Worm (Caenorhabditis elegans) whole organism, late embryonic: ENCODE data around the gene C01G10.17.
A peak's percentile ranks its signal among the peaks of the same experiment; 100 is the strongest.

Experiments
- C08G9.2 ChIP-seq: sonication (generic microtip); optimal IDR thresholded peaks from 2 replicates; lab custom pipeline; 2016; ENCODE audit warnings: mild to moderate bottlenecking, missing genetic modification characterization, moderate library complexity, missing compliant biosample characterization
- C38D4.7 ChIP-seq: fragments of 200-800 bp; sonication (Bioruptor generic); optimal IDR thresholded peaks from 2 replicates; lab custom pipeline; 2018; ENCODE audit warnings: mild to moderate bottlenecking, missing genetic modification characterization, moderate library complexity, missing compliant biosample characterization
- K02D7.2 ChIP-seq: sonication (generic microtip); optimal IDR thresholded peaks from 2 replicates; lab custom pipeline; 2017; ENCODE audit warnings: mild to moderate bottlenecking, missing genetic modification characterization, missing compliant biosample characterization
- K09A11.1 ChIP-seq: sonication (generic microtip); optimal IDR thresholded peaks from 2 replicates; lab custom pipeline; 2017; ENCODE audit warnings: antibody characterized with exemption, mild to moderate bottlenecking, missing genetic modification characterization, missing compliant biosample characterization; ENCODE audit not compliant: insufficient read depth
- Y22D7AL.16 ChIP-seq: sonication (generic microtip); optimal IDR thresholded peaks from 2 replicates; lab custom pipeline; 2016; ENCODE audit warnings: missing genetic modification characterization, missing compliant biosample characterization
- ahr-1 ChIP-seq: sonication (generic microtip); optimal IDR thresholded peaks from 2 replicates; lab custom pipeline; 2016; ENCODE audit warnings: missing genetic modification characterization, missing compliant biosample characterization
- ama-1 ChIP-seq: fragments of 150-350 bp; optimal IDR thresholded peaks from 2 replicates; lab custom pipeline; 2014
- ceh-18 ChIP-seq: sonication (generic microtip); optimal IDR thresholded peaks from 2 replicates; lab custom pipeline; 2016; ENCODE audit warnings: missing genetic modification characterization, missing compliant biosample characterization
- ceh-22 ChIP-seq: sonication (generic microtip); optimal IDR thresholded peaks from 2 replicates; lab custom pipeline; 2017; ENCODE audit warnings: missing biosample characterization, missing genetic modification characterization
- ceh-34 ChIP-seq: sonication (generic microtip); optimal IDR thresholded peaks from 2 replicates; lab custom pipeline; 2016; ENCODE audit warnings: mild to moderate bottlenecking, missing genetic modification characterization, missing compliant biosample characterization
- ceh-48 ChIP-seq: sonication (generic microtip); optimal IDR thresholded peaks from 2 replicates; lab custom pipeline; 2016; ENCODE audit warnings: missing genetic modification characterization, inconsistent platforms, missing compliant biosample characterization
- che-1 ChIP-seq: sonication (generic microtip); optimal IDR thresholded peaks from 2 replicates; lab custom pipeline; 2016; ENCODE audit warnings: mild to moderate bottlenecking, missing genetic modification characterization, missing compliant biosample characterization
- elt-2 ChIP-seq: sonication (generic microtip); optimal IDR thresholded peaks from 2 replicates; lab custom pipeline; 2016; ENCODE audit warnings: missing genetic modification reagents, missing genetic modification characterization, missing compliant biosample characterization
- elt-4 ChIP-seq: sonication (generic microtip); optimal IDR thresholded peaks from 2 replicates; lab custom pipeline; 2016; ENCODE audit warnings: missing genetic modification characterization, missing compliant biosample characterization
- ets-4 ChIP-seq: sonication (generic microtip); optimal IDR thresholded peaks from 2 replicates; lab custom pipeline; 2016; ENCODE audit warnings: missing genetic modification characterization, missing compliant biosample characterization
- eyg-1 ChIP-seq: sonication (generic microtip); optimal IDR thresholded peaks from 2 replicates; lab custom pipeline; 2016; ENCODE audit warnings: missing genotype, missing genetic modification characterization, missing compliant biosample characterization
- fax-1 ChIP-seq: sonication (generic microtip); optimal IDR thresholded peaks from 2 replicates; lab custom pipeline; 2016; ENCODE audit warnings: missing genotype, missing genetic modification characterization, missing compliant biosample characterization
- fkh-10 ChIP-seq: fragments of 150-350 bp; optimal IDR thresholded peaks from 2 replicates; lab custom pipeline; 2014; ENCODE audit warnings: missing biosample characterization, missing genetic modification reagents, missing genetic modification characterization
- gmeb-2 ChIP-seq: sonication (generic microtip); optimal IDR thresholded peaks from 2 replicates; lab custom pipeline; 2016; ENCODE audit warnings: missing genetic modification characterization, inconsistent platforms, missing compliant biosample characterization
- hlh-30 ChIP-seq: sonication (generic microtip); optimal IDR thresholded peaks from 2 replicates; lab custom pipeline; 2017; ENCODE audit warnings: antibody characterized with exemption, missing genetic modification characterization, missing compliant biosample characterization; ENCODE audit not compliant: insufficient read depth
- hlh-8 ChIP-seq: sonication (generic microtip); optimal IDR thresholded peaks from 2 replicates; lab custom pipeline; 2016; ENCODE audit warnings: missing genotype, missing genetic modification characterization, missing compliant biosample characterization
- lin-11 ChIP-seq: fragments of 200-800 bp; sonication (Bioruptor generic); optimal IDR thresholded peaks from 2 replicates; lab custom pipeline; 2018; ENCODE audit warnings: mild to moderate bottlenecking, missing genetic modification characterization, missing compliant biosample characterization
- madf-2 ChIP-seq: sonication (generic microtip); optimal IDR thresholded peaks from 2 replicates; lab custom pipeline; 2017; ENCODE audit warnings: missing genetic modification characterization, missing compliant biosample characterization
- nfya-1 ChIP-seq: sonication (generic microtip); optimal IDR thresholded peaks from 2 replicates; lab custom pipeline; 2017; ENCODE audit warnings: missing genetic modification characterization, mild to moderate bottlenecking, missing compliant biosample characterization, antibody characterized with exemption, moderate library complexity
- nhr-11 ChIP-seq: fragments of 150-350 bp; optimal IDR thresholded peaks from 2 replicates; lab custom pipeline; 2014; ENCODE audit warnings: missing biosample characterization, missing genetic modification characterization
- ref-2 ChIP-seq: sonication (generic microtip); optimal IDR thresholded peaks from 2 replicates; lab custom pipeline; 2016; ENCODE audit warnings: missing genetic modification characterization, missing compliant biosample characterization
- rnt-1 ChIP-seq: sonication (generic microtip); optimal IDR thresholded peaks from 2 replicates; lab custom pipeline; 2016; ENCODE audit warnings: missing genetic modification characterization, missing compliant biosample characterization
- sox-4 ChIP-seq: sonication (generic microtip); optimal IDR thresholded peaks from 2 replicates; lab custom pipeline; 2017; ENCODE audit warnings: mild to moderate bottlenecking, missing genetic modification characterization, inconsistent platforms, missing compliant biosample characterization
- tbx-2 ChIP-seq: sonication (generic microtip); optimal IDR thresholded peaks from 2 replicates; lab custom pipeline; 2016; ENCODE audit warnings: missing genetic modification characterization, missing compliant biosample characterization
- tbx-7 ChIP-seq: sonication (generic microtip); optimal IDR thresholded peaks from 2 replicates; lab custom pipeline; 2016; ENCODE audit warnings: missing genotype, missing genetic modification characterization, missing compliant biosample characterization
- ttx-3 ChIP-seq: sonication (generic microtip); optimal IDR thresholded peaks from 2 replicates; lab custom pipeline; 2016; ENCODE audit warnings: missing genetic modification reagents, missing genetic modification characterization, missing compliant biosample characterization
- unc-3 ChIP-seq, 2 experiments: fragments of 200-800 bp in 1 of 2; sonication (Bioruptor generic) in 1 of 2; sonication (generic microtip) in 1 of 2; conservative IDR thresholded peaks in 1 of 2; optimal IDR thresholded peaks in 1 of 2; 2 replicates each; pipeline versions ENCODE4 v1.3.6 to Lab custom; 2016 to 2022; ENCODE audit warnings: missing compliant biosample characterization in 2 of 2, missing genetic modification characterization in 2 of 2, missing genetic modification reagents in 1 of 2
- unc-55 ChIP-seq: sonication (generic microtip); optimal IDR thresholded peaks from 2 replicates; lab custom pipeline; 2017; ENCODE audit warnings: missing biosample characterization, missing genetic modification reagents, missing genetic modification characterization
- zip-5 ChIP-seq: sonication (generic microtip); optimal IDR thresholded peaks from 2 replicates; lab custom pipeline; 2016; ENCODE audit warnings: missing genetic modification characterization, missing compliant biosample characterization
- ztf-16 ChIP-seq: sonication (generic microtip); optimal IDR thresholded peaks from 2 replicates; lab custom pipeline; 2017; ENCODE audit warnings: missing genetic modification characterization, missing compliant biosample characterization

C01G10.17 gene

ce11 chrV:15090457-15090856, at the start of gene C01G10.17:
TSS of gene C01G10.17 (plus strand) at chrV:15090757.
- TF ChIP-seq sox-4 (no peak), ahr-1 (tag; lab: Kevin White, UChicago) (no peak), madf-2 (tag; lab: Kevin White, UChicago) (no peak), C38D4.7 (GFP tag; lab: Kevin White, UChicago) (no peak), tbx-7 (no peak), Y22D7AL.16 (no peak), K02D7.2 (tag; lab: Kevin White, UChicago) (no peak), ttx-3 (tag; lab: Kevin White, UChicago) (no peak), hlh-8 (no peak), ets-4 (no peak), fax-1 (tag; lab: Kevin White, UChicago) (no peak), che-1 (no peak), elt-2 (tag; lab: Kevin White, UChicago) (no peak), rnt-1 (tag; lab: Kevin White, UChicago) (no peak), zip-5 (tag; lab: Kevin White, UChicago) (no peak), fkh-10 (GFP tag; lab: Kevin White, UChicago) (no peak), nhr-11 (no peak), C08G9.2 (no peak), unc-3 (GFP tag; conservative IDR thresholded peaks at IDR 0.05; lab: Robert Waterston, UW) (no peak), unc-3 (tag; optimal IDR thresholded peaks at IDR 0.05; lab: Kevin White, UChicago) (no peak), lin-11 (tag; lab: Kevin White, UChicago) (no peak)

- TF ChIP-seq unc-55: peak; percentile 17
- no peak for TF ChIP-seq ceh-22 (tag; lab: Kevin White, UChicago)
- TF ChIP-seq, all 69 proteins: peak for 1
Observed at ce11 chrV:15048107-15048506, 42.5 kb upstream of the C01G10.17 start, which contains the start of gene sdc-3. TSS of gene sdc-3 (minus strand) at chrV:15048207.

ce11 chrV:15051720-15052119, 38.8 kb upstream of the C01G10.17 start:
- TF ChIP-seq ref-2 (tag; lab: Kevin White, UChicago): no peak

ce11 chrV:15052368-15052767, 38.2 kb upstream of the C01G10.17 start, which contains the start of the genes fbxa-82 and C25D7.5:
TSS of gene fbxa-82 (minus strand) at chrV:15052530.
TSS of gene C25D7.5 (plus strand) at chrV:15052650.
- TF ChIP-seq ama-1 (lab: Kevin White, UChicago) (no peak), eyg-1 (no peak), tbx-2 (no peak), zip-5 (tag; lab: Kevin White, UChicago) (no peak), ceh-18 (tag; lab: Kevin White, UChicago) (no peak), ttx-3 (tag; lab: Kevin White, UChicago) (no peak), elt-4 (tag; lab: Kevin White, UChicago) (no peak), ahr-1 (tag; lab: Kevin White, UChicago) (no peak), hlh-30 (tag; lab: Kevin White, UChicago) (no peak), ceh-48 (no peak), K09A11.1 (tag; lab: Kevin White, UChicago) (no peak), rnt-1 (tag; lab: Kevin White, UChicago) (no peak), ceh-34 (tag; lab: Kevin White, UChicago) (no peak)
- TF ChIP-seq, all 69 proteins: peak for 0

ce11 chrV:15054733-15055132, 35.8 kb upstream of the C01G10.17 start:
- TF ChIP-seq nfya-1 (tag; lab: Kevin White, UChicago) (no peak), ceh-48 (no peak), ceh-22 (tag; lab: Kevin White, UChicago) (no peak), ztf-16 (no peak), gmeb-2 (no peak), ceh-18 (tag; lab: Kevin White, UChicago) (no peak), ets-4 (no peak), madf-2 (tag; lab: Kevin White, UChicago) (no peak)
